Fruit fly (Drosophila melanogaster): ENCODE results near the gene Rsf1.

The Rsf1 gene

DNA sequence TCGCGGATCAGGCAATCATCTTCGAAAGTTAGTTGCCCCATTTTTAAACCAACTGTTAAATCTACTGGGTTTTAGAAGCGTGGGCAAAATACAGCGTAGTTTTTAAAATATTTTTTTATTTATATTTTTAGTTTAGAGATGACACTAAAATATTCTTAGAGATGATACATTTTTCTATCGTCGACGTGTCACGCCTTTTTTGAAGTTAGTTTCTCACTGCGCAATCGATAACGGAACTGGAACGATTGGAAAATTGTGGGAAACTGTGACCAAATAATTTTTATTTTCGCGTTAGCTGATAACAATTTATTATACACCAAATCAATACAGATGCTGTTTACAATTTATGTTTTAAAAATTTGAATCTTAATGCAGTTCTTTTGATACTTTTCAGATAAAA lies 15.3 kb upstream of the Rsf1 start, which contains the start of gene Utx (continued):
- TF ChIP-seq lov (optimal IDR thresholded peaks at IDR 0.05) = no peak
- no peak for TF ChIP-seq lov (GFP tag; IDR thresholded peaks at IDR 0.05)
- TF ChIP-seq CG2116 (GFP tag; optimal IDR thresholded peaks at IDR 0.05) = peak; percentile 49
- TF ChIP-seq CG10267 (tag; optimal IDR thresholded peaks at IDR 0.05) = peak; percentile 24
- peak; percentile 4 for TF ChIP-seq mam (GFP tag; optimal IDR thresholded peaks at IDR 0.05)
- peak; percentile 79 for TF ChIP-seq Doc3 (GFP tag; IDR thresholded peaks at IDR 0.05; ENCODE audit: partially characterized antibody)
- peak; percentile 66; the same call in 1 of the 3 replicates for TF ChIP-seq mld (GFP tag; IDR thresholded peaks at IDR 0.05; ENCODE audit: partially characterized antibody)
- peak; percentile 45 for TF ChIP-seq Dp (GFP tag; optimal IDR thresholded peaks at IDR 0.05)
- TF ChIP-seq CG34224 (GFP tag; IDR thresholded peaks at IDR 0.05; ENCODE audit: partially characterized antibody) = peak; percentile 81
- TF ChIP-seq CG30403 (GFP tag; optimal IDR thresholded peaks at IDR 0.05) = peak; percentile 1

DNA sequence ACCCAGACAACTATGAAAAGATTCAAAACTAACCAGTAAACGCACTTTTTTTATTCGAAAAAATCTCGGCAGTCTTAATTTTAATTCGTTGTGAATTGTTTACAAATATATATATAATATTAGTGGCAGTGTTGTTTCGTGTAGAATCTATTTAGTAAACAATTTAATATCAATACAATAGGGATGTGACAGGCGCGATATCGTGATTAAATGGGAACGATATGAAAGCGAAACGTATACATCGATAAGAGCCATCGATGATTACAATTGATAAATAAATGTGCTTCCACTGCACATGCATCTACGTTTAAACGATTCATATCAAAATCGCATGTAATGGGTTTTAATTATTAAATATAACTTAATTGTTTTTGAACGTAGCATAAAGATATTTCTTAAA lies 14.0 kb upstream of the Rsf1 start:
- no peak for TF ChIP-seq CG14014 (GFP tag; IDR thresholded peaks at IDR 0.05)
- no peak for TF ChIP-seq CG5180 (GFP tag; optimal IDR thresholded peaks at IDR 0.05)
- no peak for TF ChIP-seq H15 (GFP tag; IDR thresholded peaks at IDR 0.05)
- peak; percentile 27 for TF ChIP-seq Dp (GFP tag; optimal IDR thresholded peaks at IDR 0.05)
- TF ChIP-seq bbx (GFP tag; IDR thresholded peaks at IDR 0.05; ENCODE audit: partially characterized antibody) = peak; percentile 96
- TF ChIP-seq CG2712 (tag; optimal IDR thresholded peaks at IDR 0.05) = peak; percentile 32
- TF ChIP-seq crol (GFP tag; IDR thresholded peaks at IDR 0.05) = no peak
- TF ChIP-seq nau (GFP tag; optimal IDR thresholded peaks at IDR 0.05) = no peak
- no peak for TF ChIP-seq sd (tag; optimal IDR thresholded peaks at IDR 0.05)
- peak; percentile 82 for TF ChIP-seq ssp (GFP tag; IDR thresholded peaks at IDR 0.05)
- peak; percentile 84 for TF ChIP-seq CG7963 (GFP tag; IDR thresholded peaks at IDR 0.05; ENCODE audit: partially characterized antibody)
- TF ChIP-seq p53 (GFP tag; optimal IDR thresholded peaks at IDR 0.05) = no peak
- TF ChIP-seq cato (GFP tag; optimal IDR thresholded peaks at IDR 0.05; ENCODE audit: borderline replicate concordance) = no peak
- TF ChIP-seq CG9437 (GFP tag; optimal IDR thresholded peaks at IDR 0.05) = no peak
- peak; percentile 92 for TF ChIP-seq CG6791 (GFP tag; IDR thresholded peaks at IDR 0.05; ENCODE audit: partially characterized antibody)
- TF ChIP-seq gro (GFP tag; optimal IDR thresholded peaks at IDR 0.05) = no peak
- no peak for TF ChIP-seq CG11504 (tag; optimal IDR thresholded peaks at IDR 0.05)
- no peak for TF ChIP-seq tio (GFP tag; optimal IDR thresholded peaks at IDR 0.05)
- TF ChIP-seq Asciz (GFP tag; optimal IDR thresholded peaks at IDR 0.05) = no peak
- TF ChIP-seq CG1024 (GFP tag; IDR thresholded peaks at IDR 0.05) = no peak
- peak; percentile 81 for TF ChIP-seq Dll (GFP tag; IDR thresholded peaks at IDR 0.05; ENCODE audit: partially characterized antibody)
- no peak for TF ChIP-seq CG13624 (GFP tag; optimal IDR thresholded peaks at IDR 0.05)
- TF ChIP-seq CG34224 (GFP tag; IDR thresholded peaks at IDR 0.05; ENCODE audit: partially characterized antibody) = peak; percentile 86
- peak; percentile 59 for TF ChIP-seq CG17802 (tag; optimal IDR thresholded peaks at IDR 0.05)
- peak; percentile 85 for TF ChIP-seq CG13287 (GFP tag; IDR thresholded peaks at IDR 0.05; ENCODE audit: partially characterized antibody)
- no peak for TF ChIP-seq CG14667 (GFP tag; IDR thresholded peaks at IDR 0.05)
- TF ChIP-seq unc-4 (GFP tag; IDR thresholded peaks at IDR 0.05; ENCODE audit: partially characterized antibody) = peak; percentile 75
- no peak for TF ChIP-seq insv (GFP tag; optimal IDR thresholded peaks at IDR 0.05)
- no peak for TF ChIP-seq Dip2 (GFP tag; IDR thresholded peaks at IDR 0.05)
- TF ChIP-seq wdn (GFP tag; IDR thresholded peaks at IDR 0.05) = no peak
- TF ChIP-seq D19B (GFP tag; optimal IDR thresholded peaks at IDR 0.05) = no peak
- TF ChIP-seq yki (optimal IDR thresholded peaks at IDR 0.05) = no peak
- peak; percentile 43 for TF ChIP-seq CG4617 (GFP tag; optimal IDR thresholded peaks at IDR 0.05; ENCODE audit: borderline replicate concordance)
- peak; percentile 59 for TF ChIP-seq stwl (tag; optimal IDR thresholded peaks at IDR 0.05)
- no peak for TF ChIP-seq dmrt99B (tag; optimal IDR thresholded peaks at IDR 0.05)
- TF ChIP-seq CG30020 (tag; optimal IDR thresholded peaks at IDR 0.05) = peak; percentile 96
- TF ChIP-seq Ets97D (GFP tag; optimal IDR thresholded peaks at IDR 0.05) = no peak
- TF ChIP-seq sna (GFP tag; IDR thresholded peaks at IDR 0.05; ENCODE audit: partially characterized antibody) = peak; percentile 79
- no peak for TF ChIP-seq gt (GFP tag; IDR thresholded peaks at IDR 0.05)
- TF ChIP-seq dati (GFP tag; IDR thresholded peaks at IDR 0.05) = no peak
- peak; percentile 93 for TF ChIP-seq inv (GFP tag; IDR thresholded peaks at IDR 0.05; ENCODE audit: partially characterized antibody)

Measured in whole organism, embryonic.